Fruit fly (Drosophila melanogaster) whole organism, pupa: ENCODE measurements around the gene CG42598.
"Not testable (repeated sequence)": the region's sequence is repeated elsewhere in the genome, so short reads cannot be mapped to it uniquely, and the experiment has no call there.

ENCODE experiments used
- CG13204 ChIP-seq: fragments of 200-800 bp; sonication (Bioruptor generic); optimal IDR thresholded peaks from 2 replicates; lab custom pipeline; 2018; ENCODE audit warnings: missing biosample characterization, mild to moderate bottlenecking, missing genetic modification characterization, moderate library complexity
- CG14655 ChIP-seq: fragments of 200-800 bp; sonication (Bioruptor generic); optimal IDR thresholded peaks from 3 replicates; lab custom pipeline; 2017; ENCODE audit warnings: mild to moderate bottlenecking, missing biosample characterization, missing genetic modification reagents, missing genetic modification characterization
- CG15710 ChIP-seq: fragments of 200-800 bp; sonication (Bioruptor generic); optimal IDR thresholded peaks from 2 replicates; lab custom pipeline; 2018; ENCODE audit warnings: missing biosample characterization, mild to moderate bottlenecking, missing genetic modification characterization, moderate library complexity
- CG8159 ChIP-seq: fragments of 200-800 bp; sonication (Bioruptor generic); optimal IDR thresholded peaks from 3 replicates; lab custom pipeline; 2018; ENCODE audit warnings: missing biosample characterization, mild to moderate bottlenecking, missing genetic modification characterization, moderate library complexity
- CG8301 ChIP-seq: fragments of 200-800 bp; sonication (Bioruptor generic); optimal IDR thresholded peaks from 2 replicates; lab custom pipeline; 2018; ENCODE audit warnings: missing biosample characterization, mild to moderate bottlenecking, missing genetic modification characterization
- CG9948 ChIP-seq: fragments of 200-800 bp; sonication (Bioruptor generic); optimal IDR thresholded peaks from 2 replicates; lab custom pipeline; 2018; ENCODE audit warnings: missing biosample characterization, mild to moderate bottlenecking, missing genetic modification characterization, moderate library complexity
- D1 ChIP-seq: fragments of 200-800 bp; sonication (Bioruptor generic); optimal IDR thresholded peaks from 2 replicates; lab custom pipeline; 2018; ENCODE audit warnings: missing biosample characterization, mild to moderate bottlenecking, missing genetic modification characterization, moderate library complexity
- EcR ChIP-seq: fragments of 200-800 bp; sonication (Bioruptor generic); optimal IDR thresholded peaks from 3 replicates; lab custom pipeline; 2019; ENCODE audit warnings: missing biosample characterization, missing genetic modification characterization, mild to moderate bottlenecking, moderate library complexity, missing genetic modification reagents
- Ets98B ChIP-seq: fragments of 200-800 bp; sonication (Bioruptor generic); IDR thresholded peaks from 2 replicates; pipeline ENCODE4 v1.3.6; 2022; ENCODE audit warnings: missing biosample characterization, missing genetic modification characterization
- Pif1A ChIP-seq: fragments of 200-800 bp; sonication (Bioruptor generic); optimal IDR thresholded peaks from 3 replicates; lab custom pipeline; 2016; ENCODE audit warnings: missing biosample characterization, missing genetic modification characterization
- Snoo ChIP-seq: fragments of 200-800 bp; sonication (Bioruptor generic); optimal IDR thresholded peaks from 3 replicates; lab custom pipeline; 2017; ENCODE audit warnings: missing biosample characterization, mild to moderate bottlenecking, missing genetic modification characterization, inconsistent platforms
- fd96Ca ChIP-seq: fragments of 200-800 bp; sonication (Bioruptor generic); IDR thresholded peaks from 3 replicates; pipeline ENCODE4 v1.3.6; 2022; ENCODE audit warnings: missing biosample characterization, missing genetic modification characterization

- not testable (repeated sequence) for TF ChIP-seq Pif1A; CG14655 (GFP tag; lab: Kevin White, UChicago); CG9948 (tag; lab: Kevin White, UChicago); Ets98B (GFP tag; lab: Robert Waterston, UW); CG15710 (tag; lab: Kevin White, UChicago); fd96Ca; EcR (GFP tag; lab: Kevin White, UChicago); CG13204 (GFP tag; lab: Kevin White, UChicago); Snoo (tag; lab: Kevin White, UChicago); D1 (tag; lab: Kevin White, UChicago); CG8301; CG8159
Measured at dm6 chr3L:26305472-26305871, 65.7 kb downstream of the CG42598 start, which contains the start of gene CG41284.
